Fruit fly (Drosophila melanogaster) whole organism, prepupa: ENCODE data around the gene galla-2.

Experiments
- CG15336 ChIP-seq: fragments of 200-800 bp; sonication (Bioruptor generic); IDR thresholded peaks from 2 replicates; pipeline ENCODE4 v1.3.6; 2022; ENCODE audit warnings: missing biosample characterization, missing genetic modification characterization
- Hr38 ChIP-seq: sonication (Bioruptor generic); optimal IDR thresholded peaks from 2 replicates; lab custom pipeline; 2016; ENCODE audit warnings: missing biosample characterization, missing genetic modification characterization
- fd85E ChIP-seq: fragments of 200-800 bp; sonication (Bioruptor generic); optimal IDR thresholded peaks from 3 replicates; lab custom pipeline; 2016; ENCODE audit warnings: missing biosample characterization, missing genetic modification characterization

DNA sequence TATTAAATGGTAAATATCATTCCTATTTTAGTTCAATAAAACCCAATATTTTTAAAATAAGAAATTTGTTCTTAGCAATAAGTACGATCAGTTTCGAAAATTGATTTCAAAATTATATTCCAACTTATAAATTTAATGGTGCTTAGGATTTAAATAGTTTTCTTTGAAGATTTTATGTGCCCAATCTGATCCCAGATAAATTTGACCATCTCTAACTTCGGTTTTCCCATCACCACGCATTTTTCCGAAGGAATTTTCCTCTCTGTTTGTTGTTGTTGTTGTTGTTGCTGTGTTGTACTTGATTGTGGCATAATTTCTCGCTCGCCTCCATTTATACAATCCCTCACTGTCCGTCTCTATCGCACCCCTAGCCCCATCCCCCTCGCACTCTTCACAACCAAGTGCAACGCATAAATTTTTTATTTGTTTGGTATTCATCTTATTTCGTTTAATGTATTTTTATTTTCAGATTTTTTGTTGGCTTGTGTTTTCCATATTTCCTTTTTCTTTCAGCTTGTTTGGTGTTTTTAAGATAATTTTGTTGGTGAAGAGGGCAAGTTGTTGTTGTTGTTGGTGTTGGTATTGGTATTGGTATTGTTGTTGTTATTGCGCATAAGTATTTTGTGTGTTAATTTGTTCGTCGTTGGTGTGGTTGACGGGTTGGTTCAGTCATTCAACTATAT is 32.9 kb upstream of the galla-2 start:
- TF ChIP-seq Hr38 (GFP tag; lab: Kevin White, UChicago), result no peak
- no peak for TF ChIP-seq fd85E
- no peak for TF ChIP-seq CG15336
